Fruit fly (Drosophila melanogaster): ENCODE results near the gene CG7920.

Gene CG7920

dm6 chr3R:30061154-30061482 is 46.0 kb upstream of the CG7920 start (continued):
- TF ChIP-seq CG14860 (GFP tag; IDR thresholded peaks at IDR 0.05; ENCODE audit: partially characterized antibody) (no peak), CG12744 (GFP tag; optimal IDR thresholded peaks at IDR 0.05) (peak; percentile 50), CG17359 (tag; optimal IDR thresholded peaks at IDR 0.05) (peak; percentile 98), CG8944 (GFP tag; optimal IDR thresholded peaks at IDR 0.05) (peak; percentile 89), CG12299 (tag; optimal IDR thresholded peaks at IDR 0.05) (peak; percentile 48), CG2129 (GFP tag; IDR thresholded peaks at IDR 0.05; ENCODE audit: partially characterized antibody) (no peak), prd (optimal IDR thresholded peaks at IDR 0.05) (no peak), prd (GFP tag; IDR thresholded peaks at IDR 0.05) (peak; percentile 92), sc (optimal IDR thresholded peaks at IDR 0.05) (no peak), sc (GFP tag; optimal IDR thresholded peaks at IDR 0.05) (peak; percentile 53), org-1 (GFP tag; optimal IDR thresholded peaks at IDR 0.05) (peak; percentile 74), CG6765 (GFP tag; optimal IDR thresholded peaks at IDR 0.05) (peak; percentile 68), fd96Cb (tag; optimal IDR thresholded peaks at IDR 0.05) (peak; percentile 94), nom (GFP tag; optimal IDR thresholded peaks at IDR 0.05) (peak; percentile 78), CG18476 (GFP tag; optimal IDR thresholded peaks at IDR 0.05) (peak; percentile 90), Ets97D (GFP tag; optimal IDR thresholded peaks at IDR 0.05) (peak; percentile 69), fd102C (GFP tag; optimal IDR thresholded peaks at IDR 0.05) (no peak), Side (GFP tag; optimal IDR thresholded peaks at IDR 0.05) (peak; percentile 89), MTF-1 (GFP tag; optimal IDR thresholded peaks at IDR 0.05; ENCODE audit: borderline replicate concordance) (peak; percentile 77), Nf-YB (GFP tag; optimal IDR thresholded peaks at IDR 0.05) (peak; percentile 43), caup (GFP tag; optimal IDR thresholded peaks at IDR 0.05; ENCODE audit: severe bottlenecking) (peak; percentile 85), Hey (tag; optimal IDR thresholded peaks at IDR 0.05) (no peak), CG32532 (GFP tag; IDR thresholded peaks at IDR 0.05) (peak; percentile 79), CG4617 (GFP tag; optimal IDR thresholded peaks at IDR 0.05; ENCODE audit: borderline replicate concordance) (peak; percentile 24), CG7372 (GFP tag; IDR thresholded peaks at IDR 0.05) (peak; percentile 76), odd (GFP tag; optimal IDR thresholded peaks at IDR 0.05) (peak; percentile 2), lov (optimal IDR thresholded peaks at IDR 0.05) (no peak), lov (GFP tag; IDR thresholded peaks at IDR 0.05) (peak; percentile 94), CG5245 (GFP tag; optimal IDR thresholded peaks at IDR 0.05) (peak; percentile 93), CG43689 (GFP tag; IDR thresholded peaks at IDR 0.05) (peak; percentile 90), grau (tag; optimal IDR thresholded peaks at IDR 0.05) (peak; percentile 39), crp (GFP tag; optimal IDR thresholded peaks at IDR 0.05) (peak in 1 of 2 experiments; percentile 2), z (GFP tag; IDR thresholded peaks at IDR 0.05) (peak; percentile 56; the same call in 1 of the 3 replicates), gfzf (GFP tag; optimal IDR thresholded peaks at IDR 0.05) (no peak), Neu2 (GFP tag; optimal IDR thresholded peaks at IDR 0.05; ENCODE audit: borderline replicate concordance) (no peak), CG14667 (GFP tag; IDR thresholded peaks at IDR 0.05) (peak; percentile 88), Hmr (GFP tag; optimal IDR thresholded peaks at IDR 0.05) (peak; percentile 68), CG9797 (GFP tag; optimal IDR thresholded peaks at IDR 0.05) (no peak), CrebB (tag; optimal IDR thresholded peaks at IDR 0.05) (no peak), Lpt (GFP tag; optimal IDR thresholded peaks at IDR 0.05) (no peak), kay (GFP tag; optimal IDR thresholded peaks at IDR 0.05) (peak; percentile 32), ham (GFP tag; IDR thresholded peaks at IDR 0.05) (0 out of 2 replicates have a peak, but pooled peaks have one; percentile 43), tx (GFP tag; optimal IDR thresholded peaks at IDR 0.05) (peak; percentile 70), CG7839 (tag; optimal IDR thresholded peaks at IDR 0.05) (peak; percentile 89), toy (GFP tag; IDR thresholded peaks at IDR 0.05) (0 out of 2 replicates have a peak, but pooled peaks have one; percentile 36), MBD-R2 (GFP tag; IDR thresholded peaks at IDR 0.05) (peak; percentile 74), CG30431 (GFP tag; optimal IDR thresholded peaks at IDR 0.05) (peak; percentile 42), mirr (GFP tag; optimal IDR thresholded peaks at IDR 0.05) (peak; percentile 41), CG17361 (GFP tag; IDR thresholded peaks at IDR 0.05) (peak; percentile 78), CG14050 (GFP tag; IDR thresholded peaks at IDR 0.05) (peak; percentile 91), az2 (GFP tag; optimal IDR thresholded peaks at IDR 0.05) (peak; percentile 76)
